Worm (Caenorhabditis elegans) whole organism, L3 larva: ENCODE results near the gene Y51B9A.14.

ENCODE experiments used
- R02D3.7 ChIP-seq: fragments of 150-350 bp; optimal IDR thresholded peaks from 2 replicates; lab custom pipeline; 2014; ENCODE audit warnings: missing biosample characterization, missing genetic modification characterization
- ZK546.5 ChIP-seq: sonication (generic microtip); optimal IDR thresholded peaks from 2 replicates; lab custom pipeline; 2017; ENCODE audit warnings: missing biosample characterization, missing genetic modification characterization
- ama-1 ChIP-seq: fragments of 150-350 bp; optimal IDR thresholded peaks from 2 replicates; lab custom pipeline; 2018
- ceh-16 ChIP-seq: sonication (generic microtip); optimal IDR thresholded peaks from 2 replicates; lab custom pipeline; 2017; ENCODE audit warnings: missing biosample characterization, missing genetic modification characterization
- ceh-28 ChIP-seq: fragments of 150-350 bp; optimal IDR thresholded peaks from 2 replicates; lab custom pipeline; 2014; ENCODE audit warnings: missing biosample characterization, missing genetic modification reagents, missing genetic modification characterization
- ceh-82 ChIP-seq: fragments of 150-350 bp; optimal IDR thresholded peaks from 2 replicates; lab custom pipeline; 2014; ENCODE audit warnings: missing biosample characterization, missing genetic modification characterization
- ceh-9 ChIP-seq: sonication (generic microtip); optimal IDR thresholded peaks from 2 replicates; lab custom pipeline; 2018; ENCODE audit warnings: missing biosample characterization, missing genetic modification characterization
- daf-12 ChIP-seq: fragments of 150-350 bp; optimal IDR thresholded peaks from 2 replicates; lab custom pipeline; 2014; ENCODE audit warnings: missing biosample characterization, missing genetic modification reagents, missing genetic modification characterization
- egl-27 ChIP-seq: sonication (generic microtip); optimal IDR thresholded peaks from 4 replicates; lab custom pipeline; 2017; ENCODE audit warnings: missing biosample characterization, missing genetic modification reagents, missing genetic modification characterization
- egl-5 ChIP-seq: fragments of 150-350 bp; optimal IDR thresholded peaks from 2 replicates; lab custom pipeline; 2017; ENCODE audit warnings: missing biosample characterization, missing genetic modification reagents, missing genetic modification characterization, inconsistent platforms
- elt-1 ChIP-seq: fragments of 150-350 bp; optimal IDR thresholded peaks from 2 replicates; lab custom pipeline; 2014; ENCODE audit warnings: missing biosample characterization, missing genetic modification characterization
- elt-2 ChIP-seq: sonication (generic microtip); optimal IDR thresholded peaks from 2 replicates; lab custom pipeline; 2016; ENCODE audit warnings: missing genetic modification reagents, mild to moderate bottlenecking, missing genetic modification characterization, missing compliant biosample characterization
- elt-3 ChIP-seq, 3 experiments: fragments of 150-350 bp in 1 of 3; sonication (generic microtip) in 2 of 3; optimal IDR thresholded peaks; 2 replicates in 2 of 3; 4 replicates in 1 of 3; lab custom pipeline; 2014 to 2017; ENCODE audit warnings: missing biosample characterization in 3 of 3, missing genetic modification characterization in 3 of 3
- eor-1 ChIP-seq, 2 experiments: fragments of 150-350 bp; optimal IDR thresholded peaks; 2 replicates each; lab custom pipeline; 2014 to 2018; ENCODE audit warnings: missing biosample characterization in 2 of 2, missing genetic modification characterization in 2 of 2
- fkh-10 ChIP-seq: sonication (generic microtip); optimal IDR thresholded peaks from 2 replicates; lab custom pipeline; 2017; ENCODE audit warnings: missing biosample characterization, missing genetic modification reagents, missing genetic modification characterization
- fkh-2 ChIP-seq: fragments of 150-350 bp; optimal IDR thresholded peaks from 2 replicates; lab custom pipeline; 2014; ENCODE audit warnings: missing biosample characterization, missing genetic modification reagents, missing genetic modification characterization
- fos-1 ChIP-seq: fragments of 150-350 bp; optimal IDR thresholded peaks from 2 replicates; lab custom pipeline; 2014; ENCODE audit warnings: missing biosample characterization, missing genetic modification characterization
- hmg-11 ChIP-seq: sonication (generic microtip); optimal IDR thresholded peaks from 2 replicates; lab custom pipeline; 2016; ENCODE audit warnings: missing genetic modification characterization, missing compliant biosample characterization
- lin-15B ChIP-seq: fragments of 150-350 bp; optimal IDR thresholded peaks from 2 replicates; lab custom pipeline; 2014; ENCODE audit warnings: missing biosample characterization, missing genetic modification characterization
- lin-39 ChIP-seq: fragments of 150-350 bp; optimal IDR thresholded peaks from 2 replicates; lab custom pipeline; 2018; ENCODE audit warnings: missing biosample characterization, missing genetic modification reagents, missing genetic modification characterization
- lsy-12 ChIP-seq: sonication (generic microtip); optimal IDR thresholded peaks from 2 replicates; lab custom pipeline; 2016; ENCODE audit warnings: mild to moderate bottlenecking, missing genetic modification characterization, missing compliant biosample characterization
- mdl-1 ChIP-seq: fragments of 150-350 bp; optimal IDR thresholded peaks from 2 replicates; lab custom pipeline; 2014; ENCODE audit warnings: missing biosample characterization, missing genetic modification characterization
- nfya-1 ChIP-seq: sonication (generic microtip); optimal IDR thresholded peaks from 2 replicates; lab custom pipeline; 2017; ENCODE audit warnings: missing genetic modification characterization, mild to moderate bottlenecking, missing compliant biosample characterization, antibody characterized with exemption, moderate library complexity; ENCODE audit not compliant: insufficient read depth
- nhr-11 ChIP-seq: fragments of 150-350 bp; optimal IDR thresholded peaks from 2 replicates; lab custom pipeline; 2014; ENCODE audit warnings: missing biosample characterization, missing genetic modification characterization
- nhr-12 ChIP-seq: fragments of 150-350 bp; optimal IDR thresholded peaks from 2 replicates; lab custom pipeline; 2014; ENCODE audit warnings: missing biosample characterization, missing genetic modification characterization
- nhr-23 ChIP-seq: fragments of 150-350 bp; optimal IDR thresholded peaks from 2 replicates; lab custom pipeline; 2014; ENCODE audit warnings: missing biosample characterization, missing genetic modification reagents, missing genetic modification characterization
- nhr-237 ChIP-seq: fragments of 150-350 bp; optimal IDR thresholded peaks from 2 replicates; lab custom pipeline; 2014; ENCODE audit warnings: missing biosample characterization, missing genetic modification characterization
- nhr-25 ChIP-seq: sonication (generic microtip); optimal IDR thresholded peaks from 2 replicates; lab custom pipeline; 2017; ENCODE audit warnings: missing biosample characterization, missing genetic modification characterization
- nhr-43 ChIP-seq: sonication (generic microtip); optimal IDR thresholded peaks from 2 replicates; lab custom pipeline; 2016; ENCODE audit warnings: mild to moderate bottlenecking, missing genetic modification characterization, missing compliant biosample characterization; ENCODE audit not compliant: poor library complexity, severe bottlenecking
- nhr-76 ChIP-seq: fragments of 150-350 bp; sonication (generic microtip); optimal IDR thresholded peaks from 5 replicates; lab custom pipeline; 2014; ENCODE audit warnings: missing biosample characterization, missing genetic modification characterization
- nhr-77 ChIP-seq: fragments of 150-350 bp; optimal IDR thresholded peaks from 2 replicates; lab custom pipeline; 2014; ENCODE audit warnings: missing biosample characterization, missing genetic modification characterization
- pha-4 ChIP-seq: fragments of 150-350 bp; optimal IDR thresholded peaks from 2 replicates; lab custom pipeline; 2014; ENCODE audit warnings: missing biosample characterization, missing genetic modification reagents, missing genetic modification characterization
- sea-2 ChIP-seq: fragments of 150-350 bp; sonication (generic microtip); optimal IDR thresholded peaks from 4 replicates; lab custom pipeline; 2014; ENCODE audit warnings: missing biosample characterization, missing genetic modification reagents, missing genetic modification characterization
- skn-1 ChIP-seq: fragments of 150-350 bp; optimal IDR thresholded peaks from 2 replicates; lab custom pipeline; 2014; ENCODE audit warnings: missing biosample characterization, missing genetic modification characterization
- snpc-4 ChIP-seq: fragments of 150-350 bp; optimal IDR thresholded peaks from 2 replicates; lab custom pipeline; 2014; ENCODE audit warnings: missing biosample characterization, missing genetic modification characterization
- tbx-2 ChIP-seq: sonication (generic microtip); optimal IDR thresholded peaks from 2 replicates; lab custom pipeline; 2016; ENCODE audit warnings: mild to moderate bottlenecking, missing genetic modification characterization, missing compliant biosample characterization
- unc-39 ChIP-seq: sonication (generic microtip); optimal IDR thresholded peaks from 4 replicates; lab custom pipeline; 2017; ENCODE audit warnings: missing biosample characterization, missing genetic modification characterization
- unc-62 ChIP-seq: fragments of 150-350 bp; sonication (generic microtip); optimal IDR thresholded peaks from 4 replicates; lab custom pipeline; 2014; ENCODE audit warnings: missing biosample characterization, missing genetic modification reagents, missing genetic modification characterization
- zag-1 ChIP-seq: fragments of 150-350 bp; optimal IDR thresholded peaks from 2 replicates; lab custom pipeline; 2014; ENCODE audit warnings: missing biosample characterization, missing genetic modification characterization
- ztf-11 ChIP-seq: fragments of 150-350 bp; optimal IDR thresholded peaks from 2 replicates; lab custom pipeline; 2014; ENCODE audit warnings: missing biosample characterization, missing genetic modification characterization
- ztf-4 ChIP-seq: fragments of 150-350 bp; optimal IDR thresholded peaks from 2 replicates; lab custom pipeline; 2014; ENCODE audit warnings: missing biosample characterization, missing genetic modification characterization

The Y51B9A.14 gene

ce11 chrII:9372393-9372792 is 25.9 kb downstream of the Y51B9A.14 start, which contains the start of gene C06C3.3:
Gene C06C3.3, minus strand, starts transcription at chrII:9372493.
- no peak for TF ChIP-seq ceh-82 (tag; lab: Kevin White, UChicago)
- TF ChIP-seq ztf-11 = no peak
- TF ChIP-seq unc-62 (GFP tag; lab: Kevin White, UChicago) = no peak
- no peak for TF ChIP-seq egl-5 (tag; lab: Kevin White, UChicago)
- no peak for TF ChIP-seq ztf-4 (tag; lab: Kevin White, UChicago)
- TF ChIP-seq ceh-16 (tag; lab: Kevin White, UChicago) = no peak
- no peak for TF ChIP-seq skn-1 (tag; lab: Kevin White, UChicago)
- no peak for TF ChIP-seq elt-1
- no peak for TF ChIP-seq unc-39 (tag; lab: Kevin White, UChicago)
- no peak for TF ChIP-seq nhr-237 (tag; lab: Kevin White, UChicago)
- no peak for TF ChIP-seq lin-39 (tag; lab: Kevin White, UChicago)
- TF ChIP-seq nhr-76 = no peak
- TF ChIP-seq nhr-12 (tag; lab: Kevin White, UChicago) = no peak
- no peak for TF ChIP-seq nhr-77 (tag; lab: Kevin White, UChicago)
- no peak for TF ChIP-seq ama-1 (lab: Kevin White, UChicago)
- no peak for TF ChIP-seq lsy-12 (tag; lab: Kevin White, UChicago)

DNA sequence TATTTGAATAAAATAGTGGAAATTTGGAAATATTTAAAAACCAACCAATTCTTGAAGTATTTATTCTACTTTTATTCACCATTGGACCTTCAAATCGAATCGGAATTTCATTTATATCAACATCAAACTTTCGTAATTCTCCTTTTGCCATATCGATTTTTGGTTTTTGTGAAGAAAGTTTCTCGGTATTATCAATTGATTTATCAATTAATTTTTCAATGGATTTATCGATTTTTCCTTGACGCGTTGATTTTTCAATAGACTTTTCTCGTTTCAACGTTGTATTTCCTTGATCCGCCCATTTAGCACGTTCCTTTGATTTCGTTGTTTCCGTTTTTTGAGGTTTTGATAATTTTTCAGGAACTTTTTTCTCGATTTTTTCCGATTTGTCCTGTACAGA is 28.9 kb downstream of the Y51B9A.14 start:
- TF ChIP-seq ceh-28 (peak; percentile 65), snpc-4 (tag; lab: Kevin White, UChicago) (no peak), unc-39 (tag; lab: Kevin White, UChicago) (no peak), lsy-12 (tag; lab: Kevin White, UChicago) (no peak)

DNA sequence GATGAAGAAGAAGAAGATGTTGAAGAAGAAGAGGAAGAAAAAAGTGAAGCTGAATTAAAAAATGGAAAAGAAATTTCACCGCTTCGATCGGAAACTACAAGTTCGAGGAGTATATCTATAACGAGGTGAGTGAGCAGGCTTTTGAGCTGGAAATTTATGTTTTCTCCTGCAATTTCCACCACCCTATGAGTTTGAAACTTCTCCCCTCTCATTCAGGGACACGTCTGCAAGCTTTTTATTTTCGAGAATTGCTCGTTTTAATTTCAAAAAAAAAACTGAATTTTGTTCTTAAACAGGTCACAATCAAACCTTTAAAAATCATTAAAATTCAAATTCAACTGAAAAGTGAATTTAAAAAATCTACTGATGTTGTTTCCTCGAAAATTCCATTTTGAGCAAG is 36.0 kb downstream of the Y51B9A.14 start:
- TF ChIP-seq nhr-25 = no peak
- no peak for TF ChIP-seq elt-1
- no peak for TF ChIP-seq lin-15B
- no peak for TF ChIP-seq elt-3 (tag; optimal IDR thresholded peaks at IDR 0.05; lab: Kevin White, UChicago)
- no peak for TF ChIP-seq ztf-11
- no peak for TF ChIP-seq nhr-77 (tag; lab: Kevin White, UChicago)
- TF ChIP-seq hmg-11 (tag; lab: Kevin White, UChicago) = no peak
- TF ChIP-seq eor-1 (tag; optimal IDR thresholded peaks at IDR 0.05; lab: Kevin White, UChicago) = no peak
- TF ChIP-seq daf-12 = no peak
- no peak for TF ChIP-seq mdl-1 (tag; lab: Kevin White, UChicago)
- TF ChIP-seq tbx-2 (tag; lab: Kevin White, UChicago) = no peak
- TF ChIP-seq nhr-23 = no peak
- TF ChIP-seq ama-1 (lab: Kevin White, UChicago) = no peak
- no peak for TF ChIP-seq fkh-10
- TF ChIP-seq snpc-4 (tag; lab: Kevin White, UChicago) = no peak
- no peak for TF ChIP-seq nhr-43
- no peak for TF ChIP-seq ceh-9 (tag; lab: Kevin White, UChicago)
- TF ChIP-seq ceh-16 (tag; lab: Kevin White, UChicago) = no peak
- TF ChIP-seq nhr-12 (tag; lab: Kevin White, UChicago) = no peak
- TF ChIP-seq fkh-2 (tag; lab: Kevin White, UChicago) = no peak
- TF ChIP-seq, all 47 proteins: peak for 0

DNA sequence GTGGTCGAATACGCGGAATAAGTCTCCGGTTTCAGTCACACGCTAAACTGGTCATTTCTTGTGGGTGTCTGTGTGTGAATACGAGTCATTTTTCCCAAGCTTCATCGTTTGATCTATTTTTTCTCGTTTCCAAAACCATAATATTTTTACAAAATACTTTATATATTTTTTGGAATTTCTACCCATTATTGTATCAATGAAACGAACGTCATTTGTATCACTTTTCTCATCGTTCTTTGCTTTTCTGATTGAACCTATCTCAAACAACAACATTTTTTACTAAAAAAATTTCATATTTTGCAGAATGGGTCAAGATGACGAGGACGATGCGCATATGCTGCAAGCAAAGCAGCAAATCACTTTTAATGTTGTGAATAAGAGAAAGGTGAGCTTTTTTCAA is 40.0 kb downstream of the Y51B9A.14 start, which contains the start of gene mel-11:
Gene mel-11, plus strand, starts transcription at position 301 of the 400 bp plus-strand sequence.
- TF ChIP-seq nhr-77 (tag; lab: Kevin White, UChicago) = no peak
- no peak for TF ChIP-seq lsy-12 (tag; lab: Kevin White, UChicago)
- TF ChIP-seq zag-1 = no peak
- TF ChIP-seq daf-12 = no peak
- no peak for TF ChIP-seq ztf-11
- no peak for TF ChIP-seq elt-3 (tag; optimal IDR thresholded peaks at IDR 0.05; lab: Kevin White, UChicago)
- TF ChIP-seq tbx-2 (tag; lab: Kevin White, UChicago) = no peak
- no peak for TF ChIP-seq snpc-4 (tag; lab: Kevin White, UChicago)
- TF ChIP-seq ceh-9 (tag; lab: Kevin White, UChicago) = no peak
- no peak for TF ChIP-seq nfya-1
- no peak for TF ChIP-seq nhr-11 (tag; lab: Kevin White, UChicago)

- TF ChIP-seq hmg-11 (tag; lab: Kevin White, UChicago) = peak; percentile 74
- no peak for TF ChIP-seq ama-1 (lab: Kevin White, UChicago)
- TF ChIP-seq skn-1 (tag; lab: Kevin White, UChicago) = no peak
- no peak for TF ChIP-seq elt-3 (tag; optimal IDR thresholded peaks at IDR 0.05; lab: Kevin White, UChicago)
- TF ChIP-seq ceh-16 (tag; lab: Kevin White, UChicago) = no peak
- TF ChIP-seq nhr-43 = peak; percentile 58
- TF ChIP-seq fos-1 (tag; lab: Kevin White, UChicago) = no peak
- TF ChIP-seq egl-5 (tag; lab: Kevin White, UChicago) = peak; percentile 66
- TF ChIP-seq nhr-12 (tag; lab: Kevin White, UChicago) = no peak
- TF ChIP-seq lsy-12 (tag; lab: Kevin White, UChicago) = peak; percentile 8
- TF ChIP-seq daf-12 = no peak
- TF ChIP-seq nhr-237 (tag; lab: Kevin White, UChicago) = no peak
- peak; percentile 43 for TF ChIP-seq ceh-28
- no peak for TF ChIP-seq ceh-82 (tag; lab: Kevin White, UChicago)
- no peak for TF ChIP-seq eor-1 (tag; optimal IDR thresholded peaks at IDR 0.05; lab: Kevin White, UChicago)
- no peak for TF ChIP-seq fkh-2 (tag; lab: Kevin White, UChicago)
- TF ChIP-seq mdl-1 (tag; lab: Kevin White, UChicago) = peak; percentile 6
- TF ChIP-seq ztf-4 (tag; lab: Kevin White, UChicago) = no peak
- peak; percentile 16 for TF ChIP-seq elt-2 (tag; lab: Kevin White, UChicago)
- no peak for TF ChIP-seq egl-27 (tag; lab: Kevin White, UChicago)
- TF ChIP-seq nhr-11 (tag; lab: Kevin White, UChicago) = no peak
- TF ChIP-seq sea-2 (GFP tag; lab: Kevin White, UChicago) = no peak
- peak; percentile 32 for TF ChIP-seq pha-4 (tag; lab: Kevin White, UChicago)
- TF ChIP-seq ceh-9 (tag; lab: Kevin White, UChicago) = no peak
- no peak for TF ChIP-seq elt-1
- peak; percentile 27 for TF ChIP-seq R02D3.7
- TF ChIP-seq tbx-2 (tag; lab: Kevin White, UChicago) = peak; percentile 3
- no peak for TF ChIP-seq ZK546.5 (tag; lab: Kevin White, UChicago)
- peak; percentile 77 for TF ChIP-seq nhr-23
Observed at ce11 chrII:9356723-9357122, 41.5 kb downstream of the Y51B9A.14 start.
